Worm (Caenorhabditis elegans) whole organism, L1 larva: Measurements from ENCODE around the gene F38B7.17.

Experiments
- F16B12.6 ChIP-seq: fragments of 150-350 bp; optimal IDR thresholded peaks from 2 replicates; lab custom pipeline; 2014; ENCODE audit warnings: missing biosample characterization, missing genetic modification characterization
- alr-1 ChIP-seq: fragments of 200-800 bp; sonication (Bioruptor generic); optimal IDR thresholded peaks from 2 replicates; lab custom pipeline; 2018; ENCODE audit warnings: borderline replicate concordance, mild to moderate bottlenecking, missing genetic modification characterization, missing compliant biosample characterization
- blmp-1 ChIP-seq: fragments of 150-350 bp; optimal IDR thresholded peaks from 2 replicates; lab custom pipeline; 2014; ENCODE audit warnings: missing biosample characterization, missing genetic modification characterization
- ceh-8 ChIP-seq: fragments of 200-800 bp; sonication (Bioruptor generic); optimal IDR thresholded peaks from 2 replicates; lab custom pipeline; 2018; ENCODE audit warnings: mild to moderate bottlenecking, missing genetic modification characterization, moderate library complexity, missing compliant biosample characterization
- dpl-1 ChIP-seq, 3 experiments: fragments of 150-350 bp in 2 of 3; sonication (generic microtip) in 1 of 3; optimal IDR thresholded peaks; 2 replicates each; lab custom pipeline; 2014 to 2017; ENCODE audit warnings: missing biosample characterization in 3 of 3, missing genetic modification characterization in 3 of 3, missing genetic modification reagents in 3 of 3
- dsc-1 ChIP-seq: sonication (generic microtip); optimal IDR thresholded peaks from 2 replicates; lab custom pipeline; 2016; ENCODE audit warnings: mild to moderate bottlenecking, missing genetic modification characterization, missing compliant biosample characterization
- efl-1 ChIP-seq, 4 experiments: fragments of 150-350 bp; optimal IDR thresholded peaks in 3 of 4; peaks in 1 of 4; 1 replicate in 1 of 4; 2 replicates in 3 of 4; lab custom pipeline; 2014; ENCODE audit warnings: missing biosample characterization in 2 of 4, missing genetic modification characterization in 2 of 4, missing genetic modification reagents in 2 of 4
- efl-3 ChIP-seq: fragments of 200-800 bp; sonication (Bioruptor generic); optimal IDR thresholded peaks from 2 replicates; lab custom pipeline; 2018; ENCODE audit warnings: mild to moderate bottlenecking, missing genetic modification characterization, missing compliant biosample characterization
- elt-3 ChIP-seq, 6 experiments: fragments of 150-350 bp in 1 of 6; sonication (generic microtip); optimal IDR thresholded peaks; 2 replicates each; lab custom pipeline; 2017 to 2018; ENCODE audit warnings: missing biosample characterization in 6 of 6, missing genetic modification characterization in 6 of 6, inconsistent platforms in 1 of 6
- ets-5 ChIP-seq: fragments of 200-800 bp; sonication (Bioruptor generic); IDR thresholded peaks from 2 replicates; pipeline ENCODE4 v1.3.6; 2022; ENCODE audit warnings: missing genetic modification characterization, missing compliant biosample characterization
- fkh-10 ChIP-seq: sonication (generic microtip); optimal IDR thresholded peaks from 2 replicates; lab custom pipeline; 2017; ENCODE audit warnings: missing biosample characterization, missing genetic modification reagents, missing genetic modification characterization
- fkh-4 ChIP-seq: sonication (generic microtip); optimal IDR thresholded peaks from 2 replicates; lab custom pipeline; 2016; ENCODE audit warnings: missing compliant biosample characterization, missing genetic modification characterization, borderline replicate concordance
- fkh-8 ChIP-seq: sonication (generic microtip); optimal IDR thresholded peaks from 2 replicates; lab custom pipeline; 2016; ENCODE audit warnings: mild to moderate bottlenecking, missing genetic modification characterization, missing compliant biosample characterization
- hlh-17 ChIP-seq: fragments of 200-800 bp; sonication (Bioruptor generic); optimal IDR thresholded peaks from 2 replicates; lab custom pipeline; 2018; ENCODE audit warnings: missing genetic modification characterization, mild to moderate bottlenecking, missing compliant biosample characterization, moderate library complexity, borderline replicate concordance
- hpl-2 ChIP-seq: fragments of 150-350 bp; optimal IDR thresholded peaks from 2 replicates; lab custom pipeline; 2014; ENCODE audit warnings: missing biosample characterization, missing genetic modification reagents, missing genetic modification characterization
- irx-1 ChIP-seq: sonication (generic microtip); optimal IDR thresholded peaks from 2 replicates; lab custom pipeline; 2016; ENCODE audit warnings: missing genetic modification characterization, missing compliant biosample characterization
- isw-1 ChIP-seq: fragments of 200-800 bp; sonication (Bioruptor generic); IDR thresholded peaks from 2 replicates; pipeline ENCODE4 v1.3.6; 2022; ENCODE audit warnings: missing genetic modification characterization, missing compliant biosample characterization
- jun-1 ChIP-seq: fragments of 150-350 bp; optimal IDR thresholded peaks from 2 replicates; lab custom pipeline; 2014; ENCODE audit warnings: missing biosample characterization, missing genetic modification reagents, missing genetic modification characterization
- lin-14 ChIP-seq: fragments of 200-800 bp; sonication (Bioruptor generic); optimal IDR thresholded peaks from 2 replicates; lab custom pipeline; 2018; ENCODE audit warnings: mild to moderate bottlenecking, missing genetic modification characterization, moderate library complexity, missing compliant biosample characterization
- lin-15B ChIP-seq: fragments of 150-350 bp; sonication (generic microtip); optimal IDR thresholded peaks from 3 replicates; lab custom pipeline; 2014; ENCODE audit warnings: missing biosample characterization, missing genetic modification characterization
- lsy-2 ChIP-seq, 2 experiments: fragments of 150-350 bp; optimal IDR thresholded peaks; 2 replicates each; lab custom pipeline; 2014; ENCODE audit warnings: missing biosample characterization in 2 of 2, missing genetic modification characterization in 2 of 2
- mep-1 ChIP-seq: fragments of 150-350 bp; optimal IDR thresholded peaks from 2 replicates; lab custom pipeline; 2014; ENCODE audit warnings: missing biosample characterization, missing genetic modification characterization
- nhr-11 ChIP-seq: fragments of 150-350 bp; optimal IDR thresholded peaks from 2 replicates; lab custom pipeline; 2014; ENCODE audit warnings: missing biosample characterization, missing genetic modification characterization
- nhr-20 ChIP-seq: sonication (generic microtip); optimal IDR thresholded peaks from 2 replicates; lab custom pipeline; 2016; ENCODE audit warnings: mild to moderate bottlenecking, missing genetic modification characterization, missing compliant biosample characterization
- nhr-28 ChIP-seq: fragments of 150-350 bp; optimal IDR thresholded peaks from 2 replicates; lab custom pipeline; 2014; ENCODE audit warnings: missing biosample characterization, missing genetic modification characterization
- nhr-71 ChIP-seq: sonication (generic microtip); optimal IDR thresholded peaks from 2 replicates; lab custom pipeline; 2016; ENCODE audit warnings: mild to moderate bottlenecking, missing genetic modification characterization, moderate library complexity, missing compliant biosample characterization
- nhr-76 ChIP-seq: sonication (generic microtip); optimal IDR thresholded peaks from 2 replicates; lab custom pipeline; 2017; ENCODE audit warnings: missing biosample characterization, missing genetic modification characterization
- nhr-77 ChIP-seq: fragments of 150-350 bp; optimal IDR thresholded peaks from 2 replicates; lab custom pipeline; 2014; ENCODE audit warnings: missing biosample characterization, missing genetic modification characterization
- nhr-85 ChIP-seq: sonication (generic microtip); peaks from one replicate; lab custom pipeline; 2016; ENCODE audit warnings: missing genetic modification characterization, inconsistent platforms, missing compliant biosample characterization
- nhr-90 ChIP-seq: sonication (generic microtip); optimal IDR thresholded peaks from 2 replicates; lab custom pipeline; 2016; ENCODE audit warnings: mild to moderate bottlenecking, missing genetic modification characterization, missing compliant biosample characterization; ENCODE audit not compliant: poor library complexity
- rnt-1 ChIP-seq: sonication (generic microtip); optimal IDR thresholded peaks from 2 replicates; lab custom pipeline; 2016; ENCODE audit warnings: mild to moderate bottlenecking, missing genetic modification characterization, moderate library complexity, missing compliant biosample characterization
- skn-1 ChIP-seq: fragments of 150-350 bp; optimal IDR thresholded peaks from 2 replicates; lab custom pipeline; 2014; ENCODE audit warnings: missing biosample characterization, missing genetic modification characterization
- snpc-4 ChIP-seq: fragments of 150-350 bp; optimal IDR thresholded peaks from 2 replicates; lab custom pipeline; 2014; ENCODE audit warnings: missing biosample characterization, missing genetic modification characterization
- sox-4 ChIP-seq: sonication (generic microtip); optimal IDR thresholded peaks from 2 replicates; lab custom pipeline; 2016; ENCODE audit warnings: missing genetic modification characterization, missing compliant biosample characterization
- sptf-1 ChIP-seq: fragments of 150-350 bp; optimal IDR thresholded peaks from 2 replicates; lab custom pipeline; 2014; ENCODE audit warnings: missing biosample characterization, missing genetic modification characterization
- sup-37 ChIP-seq: fragments of 200-800 bp; sonication (Bioruptor generic); optimal IDR thresholded peaks from 2 replicates; lab custom pipeline; 2018; ENCODE audit warnings: mild to moderate bottlenecking, missing genetic modification characterization, missing compliant biosample characterization
- tbx-2 ChIP-seq: sonication (generic microtip); optimal IDR thresholded peaks from 2 replicates; lab custom pipeline; 2016; ENCODE audit warnings: missing genetic modification characterization, missing compliant biosample characterization
- tlp-1 ChIP-seq: fragments of 150-350 bp; optimal IDR thresholded peaks from 2 replicates; lab custom pipeline; 2014; ENCODE audit warnings: missing biosample characterization, missing genetic modification characterization
- unc-130 ChIP-seq: fragments of 150-350 bp; optimal IDR thresholded peaks from 2 replicates; lab custom pipeline; 2017; ENCODE audit warnings: missing biosample characterization, missing genetic modification characterization, inconsistent platforms
- unc-62 ChIP-seq: fragments of 150-350 bp; optimal IDR thresholded peaks from 2 replicates; lab custom pipeline; 2014; ENCODE audit warnings: missing biosample characterization, missing genetic modification reagents, missing genetic modification characterization
- vab-15 ChIP-seq: sonication (generic microtip); optimal IDR thresholded peaks from 2 replicates; lab custom pipeline; 2017; ENCODE audit warnings: missing genotype, mild to moderate bottlenecking, missing genetic modification characterization, missing compliant biosample characterization
- xbp-1 ChIP-seq: sonication (generic microtip); optimal IDR thresholded peaks from 2 replicates; lab custom pipeline; 2016; ENCODE audit warnings: missing genetic modification characterization, missing compliant biosample characterization
- zag-1 ChIP-seq: fragments of 150-350 bp; optimal IDR thresholded peaks from 2 replicates; lab custom pipeline; 2014; ENCODE audit warnings: missing biosample characterization, missing genetic modification characterization
- zip-4 ChIP-seq: fragments of 200-800 bp; sonication (Bioruptor generic); optimal IDR thresholded peaks from 2 replicates; lab custom pipeline; 2018; ENCODE audit warnings: mild to moderate bottlenecking, missing genetic modification characterization, moderate library complexity, missing compliant biosample characterization

F38B7.17 gene

DNA sequence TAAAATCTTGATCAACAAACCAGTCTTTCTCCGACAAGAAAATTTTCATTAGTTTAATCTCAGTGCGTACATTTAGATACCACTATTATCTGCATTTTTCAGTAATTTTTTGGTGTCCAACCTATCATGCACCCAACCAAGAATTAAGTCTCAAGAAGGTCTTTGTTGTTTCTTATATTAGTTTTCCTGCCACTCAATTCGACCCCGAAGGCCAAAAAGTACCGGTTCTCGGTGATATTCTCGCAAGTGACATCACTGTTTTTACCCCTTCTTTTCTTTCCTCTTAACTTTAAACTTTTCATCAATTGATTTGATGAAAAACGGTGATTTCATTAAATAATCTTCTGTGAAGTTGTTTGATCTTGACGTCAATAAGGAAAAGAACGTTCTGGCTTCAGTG, 5.2 kb downstream of the F38B7.17 start, which contains the start of gene F38B7.2:
Gene F38B7.2 (plus strand): TSS at position 400 of the 400 bp plus-strand sequence.
- no peak for TF ChIP-seq fkh-4
- TF ChIP-seq lin-14 (GFP tag; lab: Kevin White, UChicago), result peak; percentile 23
- no peak for TF ChIP-seq unc-62 (GFP tag; lab: Kevin White, UChicago)
- peak; percentile 90 for TF ChIP-seq nhr-85 (tag; lab: Kevin White, UChicago)
- TF ChIP-seq efl-1 (optimal IDR thresholded peaks at IDR 0.05; lab: Kevin White, UChicago), result no peak
- peak in 1 of 2 experiments; percentile 89 for TF ChIP-seq efl-1 (GFP tag; optimal IDR thresholded peaks at IDR 0.05 in 1 of 2; lab: Kevin White, UChicago)
- TF ChIP-seq lsy-2 (tag; optimal IDR thresholded peaks at IDR 0.05; lab: Kevin White, UChicago), result no peak
- TF ChIP-seq fkh-8 (tag; lab: Kevin White, UChicago), result no peak
- TF ChIP-seq sox-4 (tag; lab: Kevin White, UChicago), result no peak
- no peak for TF ChIP-seq sptf-1
- no peak for TF ChIP-seq unc-130
- TF ChIP-seq hpl-2 (GFP tag; lab: Kevin White, UChicago), result no peak
- TF ChIP-seq dpl-1 (GFP tag; optimal IDR thresholded peaks at IDR 0.05; lab: Kevin White, UChicago), result no peak
- no peak for TF ChIP-seq skn-1 (tag; lab: Kevin White, UChicago)
- no peak for TF ChIP-seq hlh-17 (GFP tag; lab: Kevin White, UChicago)
- no peak for TF ChIP-seq zag-1 (tag; lab: Kevin White, UChicago)
- TF ChIP-seq lin-15B (tag; lab: Kevin White, UChicago), result no peak
- no peak for TF ChIP-seq dsc-1
- peak; percentile 2 for TF ChIP-seq nhr-90 (tag; lab: Kevin White, UChicago)
- TF ChIP-seq nhr-77 (tag; lab: Kevin White, UChicago), result no peak
- no peak for TF ChIP-seq xbp-1 (tag; lab: Kevin White, UChicago)
- TF ChIP-seq nhr-20 (tag; lab: Kevin White, UChicago), result peak; percentile 11
- TF ChIP-seq blmp-1 (tag; lab: Kevin White, UChicago), result peak; percentile 44
- no peak for TF ChIP-seq snpc-4 (tag; lab: Kevin White, UChicago)
- TF ChIP-seq rnt-1, result no peak
- no peak for TF ChIP-seq zip-4 (GFP tag; lab: Kevin White, UChicago)
- TF ChIP-seq tbx-2, result no peak
- peak in 4 of 6 experiments; percentile 25 to 48 (median 42) for TF ChIP-seq elt-3 (tag; optimal IDR thresholded peaks at IDR 0.05; lab: Kevin White, UChicago)
- TF ChIP-seq nhr-71 (tag; lab: Kevin White, UChicago), result peak; percentile 30
- no peak for TF ChIP-seq nhr-11 (tag; lab: Kevin White, UChicago)
- no peak for TF ChIP-seq isw-1 (GFP tag; lab: Robert Waterston, UW)
- no peak for TF ChIP-seq ceh-8 (GFP tag; lab: Kevin White, UChicago)
- TF ChIP-seq nhr-28 (tag; lab: Kevin White, UChicago), result no peak
- TF ChIP-seq ets-5 (GFP tag; lab: Robert Waterston, UW), result no peak
- no peak for TF ChIP-seq efl-3 (GFP tag; lab: Kevin White, UChicago)
- TF ChIP-seq tlp-1, result no peak
- TF ChIP-seq sup-37, result no peak
- TF ChIP-seq fkh-10 (GFP tag; lab: Kevin White, UChicago), result no peak
- no peak for TF ChIP-seq F16B12.6
- TF ChIP-seq alr-1 (tag; lab: Kevin White, UChicago), result no peak
- TF ChIP-seq irx-1 (tag; lab: Kevin White, UChicago), result no peak

DNA sequence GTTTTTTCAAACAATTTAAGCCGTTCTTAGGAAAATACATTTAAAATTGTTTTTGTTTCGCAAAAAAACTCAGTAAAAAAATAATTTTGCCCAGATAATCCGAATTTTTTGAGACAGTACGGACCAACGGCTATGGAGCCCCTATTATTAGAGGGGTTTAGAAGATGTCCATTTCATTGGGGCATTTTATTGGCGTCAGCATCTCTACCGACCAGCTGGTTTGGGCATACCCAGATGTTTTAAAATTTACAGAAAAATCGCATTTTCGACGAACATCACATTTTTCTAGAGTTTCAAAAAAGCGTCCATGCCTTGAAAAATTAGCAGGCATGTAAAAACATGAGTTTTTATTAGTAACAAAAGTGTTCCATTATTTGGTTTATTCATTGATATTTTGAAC, 7.5 kb downstream of the F38B7.17 start:
- TF ChIP-seq nhr-76 (tag; lab: Kevin White, UChicago) (no peak), efl-1 (optimal IDR thresholded peaks at IDR 0.05; lab: Kevin White, UChicago) (peak in 1 of 2 experiments; percentile 3), efl-1 (GFP tag; optimal IDR thresholded peaks at IDR 0.05 in 1 of 2; lab: Kevin White, UChicago) (no peak), mep-1 (tag; lab: Kevin White, UChicago) (no peak), jun-1 (tag; lab: Kevin White, UChicago) (peak; percentile 7), vab-15 (tag; lab: Kevin White, UChicago) (peak; percentile 4)
